Worm (Caenorhabditis elegans) whole organism, late embryonic: ENCODE results near the gene F10G7.10.
A peak's percentile ranks its signal among the peaks of the same experiment; 100 is the strongest.

Source experiments
- ceh-30 ChIP-seq: fragments of 150-350 bp; optimal IDR thresholded peaks from 2 replicates; lab custom pipeline; 2014; ENCODE audit warnings: missing biosample characterization, missing genetic modification characterization
- elt-2 ChIP-seq: sonication (generic microtip); optimal IDR thresholded peaks from 2 replicates; lab custom pipeline; 2016; ENCODE audit warnings: missing genetic modification reagents, missing genetic modification characterization, missing compliant biosample characterization
- nfya-1 ChIP-seq: sonication (generic microtip); optimal IDR thresholded peaks from 2 replicates; lab custom pipeline; 2017; ENCODE audit warnings: missing genetic modification characterization, mild to moderate bottlenecking, missing compliant biosample characterization, antibody characterized with exemption, moderate library complexity
- tbx-2 ChIP-seq: sonication (generic microtip); optimal IDR thresholded peaks from 2 replicates; lab custom pipeline; 2016; ENCODE audit warnings: missing genetic modification characterization, missing compliant biosample characterization
- unc-42 ChIP-seq: sonication (generic microtip); optimal IDR thresholded peaks from 2 replicates; lab custom pipeline; 2016; ENCODE audit warnings: missing genotype, missing genetic modification characterization, missing compliant biosample characterization
- unc-86 ChIP-seq: sonication (generic microtip); optimal IDR thresholded peaks from 2 replicates; lab custom pipeline; 2016; ENCODE audit warnings: missing genetic modification characterization, missing compliant biosample characterization

DNA sequence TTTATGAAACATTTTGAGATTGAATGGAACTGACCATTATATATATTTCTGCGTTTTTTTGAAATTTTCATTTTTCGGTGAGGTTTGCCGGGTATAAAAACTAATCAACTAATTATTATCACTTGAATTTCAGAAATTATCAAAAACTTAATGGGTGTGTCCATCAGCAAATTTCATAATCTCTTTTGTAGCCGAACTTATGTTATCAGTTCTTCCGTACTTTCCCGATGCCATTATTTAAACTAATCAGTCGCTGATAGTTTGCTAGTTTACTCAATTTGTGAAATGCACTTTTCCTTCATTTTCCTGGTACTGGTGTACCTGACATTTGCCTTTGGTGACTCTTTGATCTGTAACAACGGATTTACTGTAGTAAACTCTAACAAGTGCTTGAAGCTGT lies 51.9 kb downstream of the F10G7.10 start:
- peak; percentile 64 for TF ChIP-seq elt-2 (tag; lab: Kevin White, UChicago)
- no peak for TF ChIP-seq ceh-30
- no peak for TF ChIP-seq nfya-1
- TF ChIP-seq unc-42 (tag; lab: Kevin White, UChicago), result no peak
- TF ChIP-seq tbx-2 (tag; lab: Kevin White, UChicago), result no peak
- TF ChIP-seq unc-86, result no peak
